Fruit fly (Drosophila melanogaster) whole organism, embryonic: Measurements from ENCODE around the gene Mst98Cb.
A peak's percentile ranks its signal among the peaks of the same experiment; 100 is the strongest.

Experiments
- Antp ChIP-seq: fragments of 200-800 bp; sonication (Bioruptor generic); optimal IDR thresholded peaks from 3 replicates; lab custom pipeline; 2016; ENCODE audit warnings: missing biosample characterization, missing genetic modification characterization
- CG11456 ChIP-seq: fragments of 200-800 bp; sonication (Bioruptor generic); IDR thresholded peaks from 3 replicates; pipeline ENCODE4 v1.3.6; 2022; ENCODE audit warnings: missing biosample characterization, missing genetic modification characterization
- CG11560 ChIP-seq: fragments of 200-800 bp; sonication (Bioruptor generic); IDR thresholded peaks from 3 replicates; pipeline ENCODE4 v1.3.6; 2022; ENCODE audit warnings: missing biosample characterization, missing genetic modification characterization
- CG12071 ChIP-seq: fragments of 200-800 bp; sonication (Bioruptor generic); optimal IDR thresholded peaks from 3 replicates; lab custom pipeline; 2018; ENCODE audit warnings: missing biosample characterization, mild to moderate bottlenecking, missing genetic modification characterization
- CG12391 ChIP-seq: fragments of 200-800 bp; sonication (Bioruptor generic); optimal IDR thresholded peaks from 3 replicates; lab custom pipeline; 2018; ENCODE audit warnings: missing biosample characterization, mild to moderate bottlenecking, missing genetic modification characterization, moderate library complexity
- CG15269 ChIP-seq: fragments of 200-800 bp; sonication (Bioruptor generic); optimal IDR thresholded peaks from 2 replicates; lab custom pipeline; 2018; ENCODE audit warnings: missing biosample characterization, mild to moderate bottlenecking, missing genetic modification characterization, moderate library complexity
- CG16779 ChIP-seq: fragments of 200-800 bp; sonication (Bioruptor generic); IDR thresholded peaks from 2 replicates; pipeline ENCODE4 v1.3.6; 2022; ENCODE audit warnings: missing biosample characterization, missing genetic modification characterization
- CG17328 ChIP-seq: fragments of 200-800 bp; sonication (Bioruptor generic); IDR thresholded peaks from 2 replicates; pipeline ENCODE4 v1.3.6; 2022; ENCODE audit warnings: missing biosample characterization, missing genetic modification characterization
- CG42726 ChIP-seq: fragments of 200-800 bp; sonication (Bioruptor generic); IDR thresholded peaks from 2 replicates; pipeline ENCODE4 v1.3.6; 2022; ENCODE audit warnings: missing biosample characterization, missing genetic modification characterization; ENCODE audit not compliant: partially characterized antibody
- CG4404 ChIP-seq: fragments of 200-800 bp; sonication (Bioruptor generic); IDR thresholded peaks from 2 replicates; pipeline ENCODE4 v1.3.6; 2022; ENCODE audit warnings: missing biosample characterization, missing genetic modification characterization
- CG4707 ChIP-seq: fragments of 200-800 bp; sonication (Bioruptor generic); optimal IDR thresholded peaks from 2 replicates; lab custom pipeline; 2018; ENCODE audit warnings: missing biosample characterization, mild to moderate bottlenecking, missing genetic modification characterization, moderate library complexity
- CG4730 ChIP-seq: fragments of 200-800 bp; sonication (Bioruptor generic); IDR thresholded peaks from 2 replicates; pipeline ENCODE4 v1.3.6; 2022; ENCODE audit warnings: missing biosample characterization, missing genetic modification characterization
- CG5245 ChIP-seq: fragments of 200-800 bp; sonication (Bioruptor generic); optimal IDR thresholded peaks from 3 replicates; lab custom pipeline; 2016; ENCODE audit warnings: missing biosample characterization, missing genetic modification characterization
- CG6272 ChIP-seq: fragments of 200-800 bp; sonication (Bioruptor generic); IDR thresholded peaks from 2 replicates; pipeline ENCODE4 v1.3.6; 2022; ENCODE audit warnings: missing biosample characterization, missing genetic modification characterization
- CG7357 ChIP-seq: fragments of 200-800 bp; sonication (Bioruptor generic); IDR thresholded peaks from 3 replicates; pipeline ENCODE4 v1.3.6; 2022; ENCODE audit warnings: missing biosample characterization, missing genetic modification characterization
- CG8388 ChIP-seq: fragments of 200-800 bp; sonication (Bioruptor generic); optimal IDR thresholded peaks from 2 replicates; lab custom pipeline; 2019; ENCODE audit warnings: missing biosample characterization, mild to moderate bottlenecking, missing genetic modification characterization, moderate library complexity
- CG9727 ChIP-seq: fragments of 200-800 bp; sonication (Bioruptor generic); optimal IDR thresholded peaks from 3 replicates; lab custom pipeline; 2017; ENCODE audit warnings: missing biosample characterization, mild to moderate bottlenecking, missing genetic modification characterization
- CG9797 ChIP-seq: fragments of 200-800 bp; sonication (Bioruptor generic); optimal IDR thresholded peaks from 3 replicates; lab custom pipeline; 2018; ENCODE audit warnings: missing biosample characterization, mild to moderate bottlenecking, missing genetic modification characterization
- CkIIα-i1 ChIP-seq: fragments of 200-800 bp; sonication (Bioruptor generic); IDR thresholded peaks from 2 replicates; pipeline ENCODE4 v1.3.6; 2022; ENCODE audit warnings: missing biosample characterization, missing genetic modification characterization
- Fer2 ChIP-seq: fragments of 200-800 bp; sonication (Bioruptor generic); optimal IDR thresholded peaks from 2 replicates; lab custom pipeline; 2018; ENCODE audit warnings: missing biosample characterization, mild to moderate bottlenecking, missing genetic modification characterization, moderate library complexity
- HmgD ChIP-seq: fragments of 200-800 bp; sonication (Bioruptor generic); optimal IDR thresholded peaks from 3 replicates; lab custom pipeline; 2016; ENCODE audit warnings: missing biosample characterization, missing genetic modification characterization
- Hmx ChIP-seq: fragments of 200-800 bp; sonication (Bioruptor generic); optimal IDR thresholded peaks from 2 replicates; lab custom pipeline; 2016; ENCODE audit warnings: missing biosample characterization, missing genetic modification characterization
- NK7.1 ChIP-seq: fragments of 200-800 bp; sonication (Bioruptor generic); optimal IDR thresholded peaks from 3 replicates; lab custom pipeline; 2016; ENCODE audit warnings: missing biosample characterization, missing genetic modification characterization
- Nf-YC ChIP-seq: fragments of 200-800 bp; optimal IDR thresholded peaks from 3 replicates; lab custom pipeline; 2019; ENCODE audit warnings: missing biosample characterization, mild to moderate bottlenecking, missing genetic modification characterization, moderate library complexity
- Oli ChIP-seq: fragments of 200-800 bp; sonication (Bioruptor generic); optimal IDR thresholded peaks from 2 replicates; lab custom pipeline; 2018; ENCODE audit warnings: missing biosample characterization, mild to moderate bottlenecking, missing genetic modification characterization, moderate library complexity
- abd-A ChIP-seq: fragments of 200-800 bp; sonication (Bioruptor generic); optimal IDR thresholded peaks from 3 replicates; lab custom pipeline; 2019; ENCODE audit warnings: missing biosample characterization, mild to moderate bottlenecking, missing genetic modification characterization, moderate library complexity
- az2 ChIP-seq: fragments of 200-800 bp; sonication (Bioruptor generic); optimal IDR thresholded peaks from 3 replicates; lab custom pipeline; 2016; ENCODE audit warnings: missing biosample characterization, missing genetic modification characterization
- bsh ChIP-seq, 2 experiments: fragments of 200-800 bp; sonication (Bioruptor generic); optimal IDR thresholded peaks; 2 replicates each; lab custom pipeline; 2017 to 2018; ENCODE audit warnings: mild to moderate bottlenecking in 2 of 2, missing biosample characterization in 2 of 2, missing genetic modification characterization in 2 of 2, moderate library complexity in 1 of 2
- cwo ChIP-seq: fragments of 200-800 bp; sonication (Bioruptor generic); optimal IDR thresholded peaks from 3 replicates; lab custom pipeline; 2017; ENCODE audit warnings: missing biosample characterization, missing genetic modification characterization, mild to moderate bottlenecking, moderate library complexity, missing genetic modification reagents
- ewg ChIP-seq: fragments of 200-800 bp; sonication (Bioruptor generic); optimal IDR thresholded peaks from 3 replicates; lab custom pipeline; 2017; ENCODE audit warnings: mild to moderate bottlenecking, missing biosample characterization, missing genetic modification reagents, missing genetic modification characterization
- gcm ChIP-seq: fragments of 200-800 bp; sonication (Bioruptor generic); optimal IDR thresholded peaks from 2 replicates; lab custom pipeline; 2019; ENCODE audit warnings: missing biosample characterization, mild to moderate bottlenecking, missing genetic modification characterization, moderate library complexity
- gcm2 ChIP-seq: fragments of 200-800 bp; sonication (Bioruptor generic); optimal IDR thresholded peaks from 2 replicates; lab custom pipeline; 2016; ENCODE audit warnings: missing biosample characterization, missing genetic modification characterization
- grn ChIP-seq: fragments of 200-800 bp; sonication (Bioruptor generic); optimal IDR thresholded peaks from 3 replicates; lab custom pipeline; 2017; ENCODE audit warnings: missing biosample characterization, missing genetic modification characterization
- jumu ChIP-seq: fragments of 200-800 bp; sonication (Bioruptor generic); optimal IDR thresholded peaks from 3 replicates; lab custom pipeline; 2016; ENCODE audit warnings: missing biosample characterization, missing genetic modification characterization
- kni ChIP-seq: fragments of 200-800 bp; sonication (Bioruptor generic); optimal IDR thresholded peaks from 3 replicates; lab custom pipeline; 2017; ENCODE audit warnings: mild to moderate bottlenecking, missing biosample characterization, missing genetic modification reagents, missing genetic modification characterization
- mirr ChIP-seq: fragments of 200-800 bp; sonication (Bioruptor generic); optimal IDR thresholded peaks from 3 replicates; lab custom pipeline; 2018; ENCODE audit warnings: missing biosample characterization, mild to moderate bottlenecking, missing genetic modification characterization
- mld ChIP-seq: fragments of 200-800 bp; sonication (Bioruptor generic); IDR thresholded peaks from 3 replicates; pipeline ENCODE4 v1.3.6; 2022; ENCODE audit warnings: missing biosample characterization, missing genetic modification characterization; ENCODE audit not compliant: partially characterized antibody
- pum ChIP-seq: fragments of 200-800 bp; sonication (Bioruptor generic); optimal IDR thresholded peaks from 2 replicates; lab custom pipeline; 2016; ENCODE audit warnings: missing biosample characterization, missing genetic modification characterization
- ro ChIP-seq: fragments of 200-800 bp; sonication (Bioruptor generic); IDR thresholded peaks from 2 replicates; pipeline ENCODE4 v1.3.6; 2022; ENCODE audit warnings: missing biosample characterization, missing genetic modification characterization
- salm ChIP-seq: fragments of 200-800 bp; sonication (Bioruptor generic); optimal IDR thresholded peaks from 2 replicates; lab custom pipeline; 2018; ENCODE audit warnings: missing biosample characterization, mild to moderate bottlenecking, missing genetic modification characterization
- slou ChIP-seq: fragments of 200-800 bp; sonication (Bioruptor generic); optimal IDR thresholded peaks from 3 replicates; lab custom pipeline; 2016; ENCODE audit warnings: missing biosample characterization, missing genetic modification characterization
- sr ChIP-seq: fragments of 200-800 bp; sonication (Bioruptor generic); IDR thresholded peaks from 3 replicates; pipeline ENCODE4 v1.3.6; 2022; ENCODE audit warnings: missing biosample characterization, missing genetic modification characterization
- stwl ChIP-seq: fragments of 200-800 bp; sonication (Bioruptor generic); optimal IDR thresholded peaks from 3 replicates; lab custom pipeline; 2018; ENCODE audit warnings: missing biosample characterization, mild to moderate bottlenecking, missing genetic modification characterization, moderate library complexity
- tgo ChIP-seq: fragments of 200-800 bp; sonication (Bioruptor generic); IDR thresholded peaks from 3 replicates; pipeline ENCODE4 v1.3.6; 2022; ENCODE audit warnings: missing biosample characterization, missing genetic modification characterization
- tna ChIP-seq: fragments of 200-800 bp; sonication (Bioruptor generic); IDR thresholded peaks from 2 replicates; pipeline ENCODE4 v1.3.6; 2022; ENCODE audit warnings: missing biosample characterization, missing genetic modification characterization; ENCODE audit not compliant: partially characterized antibody
- trh ChIP-seq: fragments of 200-800 bp; sonication (Bioruptor generic); optimal IDR thresholded peaks from 2 replicates; lab custom pipeline; 2016; ENCODE audit warnings: missing biosample characterization, missing genetic modification characterization
- twi ChIP-seq: fragments of 200-800 bp; optimal IDR thresholded peaks from 2 replicates; lab custom pipeline; 2019; ENCODE audit warnings: missing biosample characterization, mild to moderate bottlenecking, missing genetic modification characterization, moderate library complexity
- usp ChIP-seq: fragments of >200 bp; optimal IDR thresholded peaks from 2 replicates; lab custom pipeline; 2017; ENCODE audit warnings: missing biosample characterization, missing genetic modification characterization
- vfl ChIP-seq: fragments of 200-800 bp; sonication (Bioruptor generic); optimal IDR thresholded peaks from 2 replicates; lab custom pipeline; 2016; ENCODE audit warnings: missing biosample characterization, missing genetic modification characterization

Mst98Cb gene

dm6 chr3R:28336046-28336771 lies 43.6 kb downstream of the Mst98Cb start, which contains the start of gene larp (continued):
- TF ChIP-seq trh (GFP tag; lab: Kevin White, UChicago), result peak; percentile 57
- no peak for TF ChIP-seq kni (GFP tag; lab: Kevin White, UChicago)
- TF ChIP-seq CG12071 (GFP tag; lab: Kevin White, UChicago), result no peak
- peak; percentile 39 for TF ChIP-seq CG9797 (GFP tag; lab: Kevin White, UChicago)
- no peak for TF ChIP-seq cwo (GFP tag; lab: Kevin White, UChicago)
- no peak for TF ChIP-seq Hmx (GFP tag; lab: Kevin White, UChicago)
- no peak for TF ChIP-seq CkIIα-i1 (GFP tag; lab: Robert Waterston, UW)
- TF ChIP-seq CG17328, result peak; percentile 70
- TF ChIP-seq CG15269 (tag; lab: Kevin White, UChicago), result peak; percentile 57
- TF ChIP-seq CG12391 (tag; lab: Kevin White, UChicago), result peak; percentile 74
- peak; percentile 50 for TF ChIP-seq pum
- peak; percentile 50 for TF ChIP-seq ewg
- TF ChIP-seq twi (tag; lab: Kevin White, UChicago), result peak; percentile 64
- peak; percentile 20; the same call in 1 of the 2 replicates for TF ChIP-seq ro
- no peak for TF ChIP-seq usp
- peak; percentile 52 for TF ChIP-seq Fer2 (tag; lab: Kevin White, UChicago)
- peak; percentile 22 for TF ChIP-seq jumu (GFP tag; lab: Kevin White, UChicago)
- no peak for TF ChIP-seq salm (tag; lab: Kevin White, UChicago)
- peak; percentile 97 for TF ChIP-seq CG42726 (GFP tag; lab: Robert Waterston, UW)
- TF ChIP-seq NK7.1, result peak; percentile 12
- peak; percentile 66 for TF ChIP-seq CG4730
- TF ChIP-seq bsh (GFP tag; optimal IDR thresholded peaks at IDR 0.05; lab: Kevin White, UChicago), result peak in 1 of 2 experiments; percentile 59
- peak; percentile 51 for TF ChIP-seq Nf-YC
- TF ChIP-seq gcm (GFP tag; lab: Kevin White, UChicago), result peak; percentile 16
- TF ChIP-seq HmgD (GFP tag; lab: Kevin White, UChicago), result no peak
- TF ChIP-seq sr (GFP tag; lab: Robert Waterston, UW), result no peak; the same call in 2 of the 3 replicates
- TF ChIP-seq mirr, result no peak
- peak; percentile 93 for TF ChIP-seq mld
- TF ChIP-seq slou (GFP tag; lab: Kevin White, UChicago), result peak; percentile 36
- no peak for TF ChIP-seq gcm2 (GFP tag; lab: Kevin White, UChicago)
- TF ChIP-seq tgo (GFP tag; lab: Robert Waterston, UW), result peak; percentile 68
- TF ChIP-seq CG5245 (GFP tag; lab: Kevin White, UChicago), result peak; percentile 34
- TF ChIP-seq vfl (GFP tag; lab: Kevin White, UChicago), result peak; percentile 55
- TF ChIP-seq CG7357 (GFP tag; lab: Robert Waterston, UW), result peak; percentile 54; the same call in 1 of the 3 replicates
- peak; percentile 49 for TF ChIP-seq CG9727
- peak; percentile 47 for TF ChIP-seq CG8388 (GFP tag; lab: Kevin White, UChicago)
- TF ChIP-seq CG4404, result peak; percentile 57; the same call in 1 of the 2 replicates
- peak; percentile 55 for TF ChIP-seq stwl (tag; lab: Kevin White, UChicago)
- TF ChIP-seq az2 (GFP tag; lab: Kevin White, UChicago), result peak; percentile 66
- no peak for TF ChIP-seq grn
- TF ChIP-seq Oli, result peak; percentile 28
- peak; percentile 59 for TF ChIP-seq Antp
- TF ChIP-seq CG16779 (GFP tag; lab: Robert Waterston, UW), result peak; percentile 62; the same call in 1 of the 2 replicates
- TF ChIP-seq CG11456 (GFP tag; lab: Robert Waterston, UW), result peak; percentile 83
- TF ChIP-seq CG4707 (GFP tag; lab: Kevin White, UChicago), result no peak
- peak; percentile 47; the same call in 1 of the 3 replicates for TF ChIP-seq CG11560 (tag; lab: Robert Waterston, UW)
- no peak for TF ChIP-seq abd-A
- peak; percentile 85 for TF ChIP-seq CG6272 (GFP tag; lab: Robert Waterston, UW)
- TF ChIP-seq tna (GFP tag; lab: Robert Waterston, UW), result peak; percentile 85
